Fruit fly (Drosophila melanogaster): ENCODE measurements around the gene CG8188.
A peak's percentile ranks its signal among the peaks of the same experiment; 100 is the strongest.

Gene CG8188

dm6 chrX:17741864-17742297 lies 39.1 kb upstream of the CG8188 start (continued):
- TF ChIP-seq ara (GFP tag; IDR thresholded peaks at IDR 0.05) (no peak), H2.0 (GFP tag; IDR thresholded peaks at IDR 0.05) (no peak), CG5180 (GFP tag; optimal IDR thresholded peaks at IDR 0.05) (no peak), crol (GFP tag; IDR thresholded peaks at IDR 0.05) (peak; percentile 37), Vsx1 (GFP tag; optimal IDR thresholded peaks at IDR 0.05) (no peak), Pdp1 (GFP tag; optimal IDR thresholded peaks at IDR 0.05) (no peak), CG2199 (GFP tag; IDR thresholded peaks at IDR 0.05) (peak; percentile 19; the same call in 1 of the 3 replicates), slbo (GFP tag; IDR thresholded peaks at IDR 0.05) (no peak)

DNA sequence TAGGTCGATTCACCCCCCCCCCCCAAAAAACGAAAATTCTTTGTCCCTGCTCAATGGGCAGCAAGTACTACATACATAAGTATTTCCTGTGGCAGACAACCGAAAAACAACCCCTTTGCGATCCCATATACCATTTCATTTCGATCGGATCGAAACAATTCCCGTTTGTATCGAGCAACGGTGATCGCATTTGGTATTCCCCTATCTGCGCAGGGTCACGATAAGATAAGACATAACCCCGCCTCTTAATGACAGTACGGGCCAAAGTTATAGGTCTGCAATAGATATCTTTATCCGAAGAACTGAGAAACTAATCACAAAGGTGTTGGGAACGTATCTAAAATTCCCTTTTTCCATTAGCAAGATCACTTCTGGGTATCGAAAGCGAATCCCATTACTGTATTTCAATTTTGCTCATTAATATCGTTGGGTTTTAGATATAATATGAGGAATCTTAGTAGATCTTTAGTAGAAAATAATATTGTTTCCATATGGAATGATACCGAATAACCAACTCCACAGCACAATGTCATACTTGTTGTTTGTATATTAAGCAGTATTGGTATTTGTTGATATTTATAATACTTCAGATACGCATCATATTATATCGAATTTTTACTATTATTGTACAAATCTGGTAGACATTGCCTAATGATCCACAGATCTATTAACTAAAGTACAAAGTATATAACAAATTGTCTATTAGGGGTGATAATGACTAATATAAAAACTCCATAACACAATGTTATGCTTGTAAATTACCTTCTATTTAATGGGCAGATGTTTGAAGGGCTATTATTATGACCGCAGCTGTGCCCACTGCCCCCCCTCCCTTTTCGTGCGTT lies 38.4 kb upstream of the CG8188 start:
- TF ChIP-seq pfk (GFP tag; optimal IDR thresholded peaks at IDR 0.05) (peak; percentile 49), CG17568 (GFP tag; optimal IDR thresholded peaks at IDR 0.05) (no peak), Atf6 (GFP tag; IDR thresholded peaks at IDR 0.05) (no peak), grn (GFP tag; optimal IDR thresholded peaks at IDR 0.05) (peak; percentile 79), CG7839 (tag; optimal IDR thresholded peaks at IDR 0.05) (no peak), br (optimal IDR thresholded peaks at IDR 0.05) (no peak), H2.0 (GFP tag; IDR thresholded peaks at IDR 0.05) (no peak), CG32532 (GFP tag; IDR thresholded peaks at IDR 0.05) (0 out of 2 replicates have a peak, but pooled peaks have one; percentile 24), ham (GFP tag; IDR thresholded peaks at IDR 0.05) (no peak), grau (tag; optimal IDR thresholded peaks at IDR 0.05) (peak; percentile 14), dan (GFP tag; IDR thresholded peaks at IDR 0.05) (no peak), CG13894 (tag; optimal IDR thresholded peaks at IDR 0.05) (peak; percentile 10), CG12391 (tag; optimal IDR thresholded peaks at IDR 0.05) (peak; percentile 15), so (GFP tag; IDR thresholded peaks at IDR 0.05) (no peak), CkIIα-i1 (GFP tag; IDR thresholded peaks at IDR 0.05) (no peak), PHDP (tag; optimal IDR thresholded peaks at IDR 0.05) (no peak), phol (tag; optimal IDR thresholded peaks at IDR 0.05) (peak; percentile 6), CG4424 (GFP tag; optimal IDR thresholded peaks at IDR 0.05) (peak; percentile 26), CG18262 (tag; optimal IDR thresholded peaks at IDR 0.05) (peak; percentile 40), CG16815 (GFP tag; optimal IDR thresholded peaks at IDR 0.05) (peak; percentile 18), vnd (GFP tag; IDR thresholded peaks at IDR 0.05; ENCODE audit: partially characterized antibody) (0 out of 3 replicates have a peak, but pooled peaks have one; percentile 9), CG6765 (GFP tag; optimal IDR thresholded peaks at IDR 0.05) (no peak), CG7556 (GFP tag; optimal IDR thresholded peaks at IDR 0.05) (peak; percentile 13), CG14710 (tag; optimal IDR thresholded peaks at IDR 0.05) (peak; percentile 14), CG17328 (GFP tag; IDR thresholded peaks at IDR 0.05) (peak; percentile 15; the same call in 1 of the 2 replicates), pros (GFP tag; optimal IDR thresholded peaks at IDR 0.05) (peak; percentile 81), Rfx (GFP tag; IDR thresholded peaks at IDR 0.05) (0 out of 2 replicates have a peak, but pooled peaks have one; percentile 5), sens (GFP tag) (peak; percentile 82), lola (GFP tag; optimal IDR thresholded peaks at IDR 0.05) (peak in 1 of 3 experiments; percentile 20), tin (GFP tag; optimal IDR thresholded peaks at IDR 0.05) (no peak), CG11504 (tag; optimal IDR thresholded peaks at IDR 0.05) (peak; percentile 30), HLH3B (GFP tag; IDR thresholded peaks at IDR 0.05) (no peak), CG11696 (GFP tag; IDR thresholded peaks at IDR 0.05) (peak; percentile 90), CG2678 (tag; optimal IDR thresholded peaks at IDR 0.05) (peak; percentile 19), gem (tag; optimal IDR thresholded peaks at IDR 0.05) (peak; percentile 24), peb (GFP tag; IDR thresholded peaks at IDR 0.05) (no peak), CG9727 (GFP tag; optimal IDR thresholded peaks at IDR 0.05) (peak; percentile 37), CG9932 (GFP tag; IDR thresholded peaks at IDR 0.05) (peak; percentile 44), ci (GFP tag; IDR thresholded peaks at IDR 0.05) (0 out of 3 replicates have a peak, but pooled peaks have one; percentile 25), salm (tag; optimal IDR thresholded peaks at IDR 0.05) (no peak)
